Worm (Caenorhabditis elegans): ENCODE measurements around the gene col-80.

col-80 gene

DNA sequence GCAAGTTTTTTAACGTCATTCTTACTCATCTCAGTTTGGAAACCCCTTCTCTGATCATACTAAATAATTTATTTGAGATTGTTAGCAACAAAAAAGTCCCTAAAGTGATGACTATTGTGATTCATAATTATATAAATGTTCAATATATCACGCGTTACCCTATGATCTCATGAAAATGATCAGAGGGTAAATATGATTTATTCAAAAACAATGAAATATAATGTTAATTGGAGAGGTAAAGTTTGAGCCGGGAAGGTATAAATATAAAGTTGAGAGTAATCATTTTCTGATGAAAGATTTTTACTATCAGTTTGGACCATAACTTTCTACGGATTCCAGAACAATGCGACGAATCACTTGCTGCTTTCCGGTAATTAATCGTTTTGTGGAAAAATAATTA, 30.1 kb downstream of the col-80 start, which contains the start of gene C52A11.3:
TSS of gene C52A11.3 (plus strand) at position 301 of the 400 bp plus-strand sequence.
- TF ChIP-seq elt-2 (tag; optimal IDR thresholded peaks at IDR 0.05), result no peak
- no peak for TF ChIP-seq elt-1 (tag; optimal IDR thresholded peaks at IDR 0.05)
- no peak for TF ChIP-seq nfya-1 (tag; optimal IDR thresholded peaks at IDR 0.05; ENCODE audit: insufficient read depth)
- TF ChIP-seq ztf-4 (tag; optimal IDR thresholded peaks at IDR 0.05), result no peak
- TF ChIP-seq nhr-25 (tag; optimal IDR thresholded peaks at IDR 0.05), result no peak
- TF ChIP-seq tbx-2 (tag; optimal IDR thresholded peaks at IDR 0.05), result no peak
- no peak for TF ChIP-seq fkh-10 (GFP tag; optimal IDR thresholded peaks at IDR 0.05)
- TF ChIP-seq lin-39 (tag; optimal IDR thresholded peaks at IDR 0.05), result no peak
- no peak for TF ChIP-seq nhr-11 (tag; optimal IDR thresholded peaks at IDR 0.05)
- no peak for TF ChIP-seq pha-4 (tag; optimal IDR thresholded peaks at IDR 0.05)
- no peak for TF ChIP-seq ceh-16 (tag; optimal IDR thresholded peaks at IDR 0.05)
- TF ChIP-seq nhr-67 (tag; optimal IDR thresholded peaks at IDR 0.05), result no peak
- TF ChIP-seq ceh-28 (tag; optimal IDR thresholded peaks at IDR 0.05), result no peak
- no peak for TF ChIP-seq snpc-4 (tag; optimal IDR thresholded peaks at IDR 0.05)
- TF ChIP-seq ceh-82 (tag; optimal IDR thresholded peaks at IDR 0.05), result no peak

ce11 chrII:10744801-10745200, 37.8 kb downstream of the col-80 start:
- TF ChIP-seq ceh-9 (tag; optimal IDR thresholded peaks at IDR 0.05) (no peak), lin-39 (tag; optimal IDR thresholded peaks at IDR 0.05) (peak; percentile 81), R02D3.7 (tag; optimal IDR thresholded peaks at IDR 0.05) (no peak), lin-15B (tag; optimal IDR thresholded peaks at IDR 0.05) (peak; percentile 18), hmg-11 (tag; optimal IDR thresholded peaks at IDR 0.05) (peak; percentile 44), nhr-43 (tag; optimal IDR thresholded peaks at IDR 0.05; ENCODE audit: poor library complexity, severe bottlenecking) (no peak), nfya-1 (tag; optimal IDR thresholded peaks at IDR 0.05; ENCODE audit: insufficient read depth) (peak; percentile 44)

- TF ChIP-seq egl-5 (tag; optimal IDR thresholded peaks at IDR 0.05), result no peak
- TF ChIP-seq fkh-10 (GFP tag; optimal IDR thresholded peaks at IDR 0.05), result peak; percentile 94
These were observed 46.7 kb downstream of the col-80 start for ce11 chrII:10753694-10754093.

DNA sequence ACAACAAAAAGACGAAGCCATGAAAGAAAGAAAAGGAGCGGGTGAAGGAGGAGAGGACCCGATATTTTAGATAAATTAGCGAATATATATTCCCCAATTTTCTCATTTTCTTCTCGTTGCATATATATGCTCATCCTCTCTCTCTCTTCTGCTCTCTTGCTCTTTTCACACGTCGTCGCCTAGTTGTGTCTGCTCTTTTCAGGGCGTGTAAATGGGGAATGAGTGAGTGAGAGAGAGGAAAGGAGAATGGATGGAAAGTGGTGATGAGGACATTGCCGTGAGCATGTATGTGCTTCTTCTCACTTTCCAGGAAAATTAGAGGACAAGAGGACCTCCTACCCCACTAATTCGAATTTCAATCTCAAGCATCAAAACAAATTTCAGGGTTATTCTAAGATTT, 48.5 kb downstream of the col-80 start:
- TF ChIP-seq ama-1 (optimal IDR thresholded peaks at IDR 0.05) (no peak), hmg-11 (tag; optimal IDR thresholded peaks at IDR 0.05) (peak; percentile 33)
